Worm (Caenorhabditis elegans): ENCODE measurements around the gene cdkr-3.
A peak's percentile ranks its signal among the peaks of the same experiment; 100 is the strongest.

cdkr-3 gene

DNA sequence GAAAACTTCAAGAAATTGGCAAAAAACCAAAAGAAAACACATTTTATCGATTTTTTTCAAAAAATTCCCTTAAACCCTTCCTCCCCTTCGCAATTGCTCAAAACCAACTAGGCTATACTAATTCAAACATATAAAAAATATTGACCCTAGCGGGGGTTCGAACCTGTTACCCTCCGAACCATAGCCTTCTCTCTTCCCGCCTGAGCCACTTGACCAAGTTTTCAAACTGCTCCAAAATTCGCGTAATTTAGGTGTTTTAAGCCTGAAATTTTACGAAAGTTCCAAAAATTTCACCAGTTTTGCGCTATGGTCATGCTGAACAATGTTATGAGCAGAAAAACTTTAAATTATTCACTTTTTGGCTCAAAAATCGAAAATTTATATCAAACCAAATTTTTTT, 35.5 kb upstream of the cdkr-3 start:
- TF ChIP-seq nhr-27 (tag; optimal IDR thresholded peaks at IDR 0.05): no peak
- TF ChIP-seq egrh-3 (GFP tag; IDR thresholded peaks at IDR 0.05): no peak
- TF ChIP-seq madf-10 (tag; optimal IDR thresholded peaks at IDR 0.05): no peak
- no peak for TF ChIP-seq T07F8.4 (tag; optimal IDR thresholded peaks at IDR 0.05)
- TF ChIP-seq tbp1 (GFP tag; optimal IDR thresholded peaks at IDR 0.05): peak; percentile 65
- TF ChIP-seq B0261.1 (tag; optimal IDR thresholded peaks at IDR 0.05): peak; percentile 27
- no peak for TF ChIP-seq ccch-3 (GFP tag; optimal IDR thresholded peaks at IDR 0.05)
- no peak for TF ChIP-seq repo-1 (tag; optimal IDR thresholded peaks at IDR 0.05)
- 0 out of 2 replicates have a peak, but pooled peaks have one; percentile 5 for TF ChIP-seq ztf-25 (GFP tag; IDR thresholded peaks at IDR 0.05)
- TF ChIP-seq attf-5 (GFP tag; optimal IDR thresholded peaks at IDR 0.05): peak; percentile 7
- TF ChIP-seq madf-6 (GFP tag; IDR thresholded peaks at IDR 0.05): peak; percentile 34; the same call in 1 of the 2 replicates
- TF ChIP-seq ekl-4 (GFP tag; IDR thresholded peaks at IDR 0.05): 0 out of 2 replicates have a peak, but pooled peaks have one; percentile 37
- TF ChIP-seq sdz-38 (tag; optimal IDR thresholded peaks at IDR 0.05): no peak
- peak; percentile 44; the same call in 1 of the 2 replicates for TF ChIP-seq B0336.3 (GFP tag; IDR thresholded peaks at IDR 0.05)
- peak; percentile 63; the same call in 1 of the 2 replicates for TF ChIP-seq F39B2.1 (GFP tag; IDR thresholded peaks at IDR 0.05)
- peak; percentile 42; the same call in 1 of the 2 replicates for TF ChIP-seq lin-26 (GFP tag; IDR thresholded peaks at IDR 0.05)
- no peak for TF ChIP-seq T26A5.8 (tag; optimal IDR thresholded peaks at IDR 0.05)
- TF ChIP-seq F33H1.4 (GFP tag; IDR thresholded peaks at IDR 0.05): no peak
- no peak for TF ChIP-seq ztf-26 (tag; optimal IDR thresholded peaks at IDR 0.05)
- TF ChIP-seq F49E8.2 (tag; optimal IDR thresholded peaks at IDR 0.05; ENCODE audit: insufficient read depth): no peak
- no peak for TF ChIP-seq Y95B8A.8 (GFP tag; IDR thresholded peaks at IDR 0.05)
- TF ChIP-seq sea-2 (GFP tag; IDR thresholded peaks at IDR 0.05): no peak
- TF ChIP-seq hrde-1 (tag; optimal IDR thresholded peaks at IDR 0.05; ENCODE audit: borderline replicate concordance): no peak
- 0 out of 2 replicates have a peak, but pooled peaks have one; percentile 14 for TF ChIP-seq pbrm-1 (GFP tag; IDR thresholded peaks at IDR 0.05)
- TF ChIP-seq C06A6.2 (GFP tag; conservative IDR thresholded peaks at IDR 0.05): no peak
- no peak for TF ChIP-seq akir-1 (GFP tag; optimal IDR thresholded peaks at IDR 0.05)
- 0 out of 2 replicates have a peak, but pooled peaks have one; percentile 8 for TF ChIP-seq D2030.7 (GFP tag; IDR thresholded peaks at IDR 0.05)
- no peak for TF ChIP-seq hmg-20 (GFP tag; IDR thresholded peaks at IDR 0.05)
- TF ChIP-seq nhr-120 (GFP tag; IDR thresholded peaks at IDR 0.05): 0 out of 2 replicates have a peak, but pooled peaks have one; percentile 14
- TF ChIP-seq F52B5.7 (tag; optimal IDR thresholded peaks at IDR 0.05): peak; percentile 4
- TF ChIP-seq rcor-1 (GFP tag; IDR thresholded peaks at IDR 0.05): no peak
- no peak for TF ChIP-seq dpff-1 (tag; optimal IDR thresholded peaks at IDR 0.05)
- TF ChIP-seq sptf-2 (GFP tag; optimal IDR thresholded peaks at IDR 0.05): no peak
- TF ChIP-seq rpc-1 (optimal IDR thresholded peaks at IDR 0.05): no peak
- TF ChIP-seq rpc-1 (tag; optimal IDR thresholded peaks at IDR 0.05): peak; percentile 51
- peak; percentile 45; the same call in 1 of the 2 replicates for TF ChIP-seq Y53G8AR.9 (GFP tag; conservative IDR thresholded peaks at IDR 0.05)
- TF ChIP-seq atf-7 (tag; optimal IDR thresholded peaks at IDR 0.05): no peak
- no peak for TF ChIP-seq zfh-2 (GFP tag; conservative IDR thresholded peaks at IDR 0.05)
- peak; percentile 3 for TF ChIP-seq him-1 (tag; optimal IDR thresholded peaks at IDR 0.05)
- no peak for TF ChIP-seq ets-4 (GFP tag; optimal IDR thresholded peaks at IDR 0.05)
- TF ChIP-seq ama-1 (optimal IDR thresholded peaks at IDR 0.05): no peak
- TF ChIP-seq ama-1 (GFP tag; optimal IDR thresholded peaks at IDR 0.05): no peak
- no peak for TF ChIP-seq lag-1 (GFP tag; IDR thresholded peaks at IDR 0.05)
- TF ChIP-seq ceh-27 (GFP tag; optimal IDR thresholded peaks at IDR 0.05): no peak
- no peak for TF ChIP-seq cebp-1 (GFP tag; IDR thresholded peaks at IDR 0.05)
- TF ChIP-seq cebp-1 (tag; optimal IDR thresholded peaks at IDR 0.05): peak; percentile 21
- TF ChIP-seq bed-1 (GFP tag; IDR thresholded peaks at IDR 0.05): no peak
- TF ChIP-seq nfyb-1 (GFP tag; IDR thresholded peaks at IDR 0.05): peak; percentile 50
- TF ChIP-seq nfya-1 (tag; optimal IDR thresholded peaks at IDR 0.05; ENCODE audit: borderline replicate concordance, insufficient read depth): no peak
- no peak for TF ChIP-seq let-526 (GFP tag; IDR thresholded peaks at IDR 0.05)

All from whole organism, young adult.